Worm (Caenorhabditis elegans): ENCODE measurements around the gene eri-3.

eri-3 gene

DNA sequence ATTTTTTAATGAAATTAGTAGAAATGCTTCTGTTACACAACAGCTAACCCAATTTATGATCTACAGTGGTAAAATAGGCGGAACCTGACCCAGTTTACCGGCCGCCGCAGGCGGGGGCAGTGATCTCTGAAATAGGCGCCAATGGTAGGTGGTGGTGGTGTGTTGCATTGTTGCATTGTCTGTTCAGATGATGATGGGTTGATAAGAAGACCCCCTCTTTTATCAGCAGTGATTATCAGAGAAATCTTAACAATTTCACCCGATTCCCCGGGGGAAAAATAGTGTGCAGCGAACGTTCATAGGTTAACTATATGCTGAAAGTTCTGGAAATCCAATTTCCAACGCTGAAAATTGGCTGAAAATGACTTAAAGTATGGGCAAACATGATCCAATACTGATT lies 15.3 kb downstream of the eri-3 start:
- TF ChIP-seq sptf-1 (tag; optimal IDR thresholded peaks at IDR 0.05) (no peak), elt-1 (tag; optimal IDR thresholded peaks at IDR 0.05; ENCODE audit: borderline replicate concordance, insufficient read depth) (peak; percentile 63)

DNA sequence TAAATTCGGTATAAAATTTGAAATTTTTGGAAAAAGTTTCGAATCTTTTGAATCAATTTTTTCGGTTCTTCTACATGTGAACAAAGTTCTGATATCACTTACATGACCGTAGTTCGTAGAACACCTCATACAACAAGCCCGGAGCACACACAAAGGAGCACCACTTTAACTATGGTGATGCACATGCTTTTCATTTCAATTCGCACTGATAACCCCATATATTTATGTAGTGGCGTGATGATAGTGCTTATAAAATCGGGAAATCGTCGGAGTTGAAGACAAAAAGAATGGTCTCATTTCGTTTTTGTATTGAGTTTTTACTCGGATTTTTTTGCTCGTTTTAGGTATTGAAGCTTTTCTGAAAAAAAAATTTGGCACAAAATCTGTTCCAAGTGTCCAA lies 17.4 kb downstream of the eri-3 start, which contains the start of gene W09B6.4:
Gene W09B6.4, minus strand, starts transcription at position 151 of the 400 bp plus-strand sequence.
- no peak for TF ChIP-seq mab-5 (tag; optimal IDR thresholded peaks at IDR 0.05)
- no peak for TF ChIP-seq unc-120 (tag; optimal IDR thresholded peaks at IDR 0.05; ENCODE audit: poor library complexity, severe bottlenecking)
- no peak for TF ChIP-seq tbx-8 (GFP tag; optimal IDR thresholded peaks at IDR 0.05)
- TF ChIP-seq lin-13 (tag; optimal IDR thresholded peaks at IDR 0.05) = no peak
- no peak for TF ChIP-seq nhr-76 (tag; optimal IDR thresholded peaks at IDR 0.05)

DNA sequence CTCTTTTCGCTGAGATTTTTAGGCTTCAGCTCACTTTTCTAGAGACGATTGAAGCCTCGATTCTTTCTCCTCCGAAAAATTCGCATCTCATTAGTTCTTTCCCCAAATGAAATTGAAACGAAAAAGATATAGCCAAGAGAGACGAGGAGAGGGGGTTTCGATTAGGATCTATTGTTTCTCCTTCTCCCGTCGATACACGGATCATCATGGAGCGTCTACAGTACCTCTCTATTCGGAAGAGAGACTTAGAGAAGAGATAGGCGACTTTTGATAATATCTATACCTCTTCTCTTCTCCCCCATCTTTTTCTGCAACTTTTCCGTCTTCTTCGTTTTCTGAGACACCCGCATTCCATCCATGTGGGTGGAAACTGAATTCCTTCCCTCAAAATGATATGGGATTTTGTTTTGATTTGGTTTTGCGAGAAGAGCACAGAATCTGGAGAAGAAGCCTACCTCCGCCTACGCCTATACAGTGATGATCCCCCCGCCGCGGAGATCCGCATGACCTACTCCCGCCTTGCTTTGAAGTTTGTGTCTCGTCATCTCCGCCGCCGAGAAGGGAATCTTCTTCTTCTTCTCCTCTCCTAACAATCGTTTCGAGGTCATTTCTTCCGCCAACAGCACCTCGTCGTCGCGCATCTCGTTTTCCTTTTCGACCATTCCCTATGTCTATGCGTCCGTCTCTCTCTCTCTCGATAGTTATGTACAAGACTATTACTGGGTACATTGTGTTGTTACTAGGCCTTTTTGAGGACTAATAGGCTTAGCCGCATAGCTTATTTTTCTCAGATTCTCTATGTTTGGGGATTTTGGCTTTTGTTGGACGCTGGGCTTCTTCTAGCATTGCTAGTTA lies 18.6 kb downstream of the eri-3 start:
- peak; percentile 37 for TF ChIP-seq ham-2 (GFP tag; optimal IDR thresholded peaks at IDR 0.05)
- no peak for TF ChIP-seq ceh-83 (GFP tag; optimal IDR thresholded peaks at IDR 0.05)
- TF ChIP-seq blmp-1 (tag; optimal IDR thresholded peaks at IDR 0.05) = peak; percentile 12
- TF ChIP-seq unc-62 (GFP tag; optimal IDR thresholded peaks at IDR 0.05) = no peak
- TF ChIP-seq elt-1 (tag; optimal IDR thresholded peaks at IDR 0.05; ENCODE audit: borderline replicate concordance, insufficient read depth) = peak; percentile 97
- no peak for TF ChIP-seq drap-1 (GFP tag; optimal IDR thresholded peaks at IDR 0.05)
- no peak for TF ChIP-seq unc-120 (tag; optimal IDR thresholded peaks at IDR 0.05; ENCODE audit: poor library complexity, severe bottlenecking)
- no peak for TF ChIP-seq nhr-237 (tag; optimal IDR thresholded peaks at IDR 0.05)
- TF ChIP-seq bed-3 (GFP tag; optimal IDR thresholded peaks at IDR 0.05) = no peak

DNA sequence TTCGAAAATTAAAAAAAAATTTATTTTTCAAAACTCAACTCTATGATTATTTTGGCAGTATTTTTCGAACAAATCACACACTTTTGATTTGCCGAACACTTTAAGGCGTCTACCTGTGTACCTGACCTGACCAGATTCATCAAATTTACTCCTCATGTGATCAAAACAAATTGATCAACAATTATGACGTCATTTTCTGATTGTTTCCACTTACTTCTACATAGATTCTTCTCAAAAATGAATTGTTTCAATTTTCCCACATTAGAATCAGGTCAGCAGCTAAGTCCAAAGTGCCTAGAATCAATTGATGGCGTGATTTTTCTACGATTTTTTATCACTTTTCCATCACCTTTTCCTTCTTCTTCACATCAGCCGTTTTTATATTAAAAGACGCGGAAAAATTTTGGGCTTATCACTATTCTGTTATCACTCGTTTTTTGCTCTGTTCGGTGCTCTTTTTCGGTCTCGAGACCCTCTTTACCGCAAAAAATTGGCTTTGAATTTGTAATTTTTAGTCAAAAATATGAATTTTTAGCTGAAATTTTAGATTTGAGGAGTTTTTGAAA lies 19.9 kb downstream of the eri-3 start:
- TF ChIP-seq nhr-2 (tag; optimal IDR thresholded peaks at IDR 0.05) = no peak
- no peak for TF ChIP-seq elt-1 (tag; optimal IDR thresholded peaks at IDR 0.05; ENCODE audit: borderline replicate concordance, insufficient read depth)
- peak; percentile 58 for TF ChIP-seq zip-8 (tag; optimal IDR thresholded peaks at IDR 0.05)
- TF ChIP-seq drap-1 (GFP tag; optimal IDR thresholded peaks at IDR 0.05) = no peak

- no peak for TF ChIP-seq nhr-28 (tag; optimal IDR thresholded peaks at IDR 0.05)
- TF ChIP-seq lin-13 (tag; optimal IDR thresholded peaks at IDR 0.05) = no peak
- no peak for TF ChIP-seq mab-5 (tag; optimal IDR thresholded peaks at IDR 0.05)
- no peak for TF ChIP-seq nhr-76 (tag; optimal IDR thresholded peaks at IDR 0.05)
Measured at ce11 chrII:1149390-1149789, 26.1 kb downstream of the eri-3 start.

ce11 chrII:1151810-1152209 lies 28.5 kb downstream of the eri-3 start:
- no peak for TF ChIP-seq nhr-28 (tag; optimal IDR thresholded peaks at IDR 0.05)
- TF ChIP-seq mab-5 (tag; optimal IDR thresholded peaks at IDR 0.05) = no peak
- no peak for TF ChIP-seq nhr-76 (tag; optimal IDR thresholded peaks at IDR 0.05)
- TF ChIP-seq ces-1 (GFP tag; optimal IDR thresholded peaks at IDR 0.05) = no peak
- no peak for TF ChIP-seq nhr-12 (tag; optimal IDR thresholded peaks at IDR 0.05)
- TF ChIP-seq elt-3 (tag; optimal IDR thresholded peaks at IDR 0.05) = no peak
- TF ChIP-seq M03D4.4 (tag; optimal IDR thresholded peaks at IDR 0.05) = no peak
- no peak for TF ChIP-seq ham-2 (GFP tag; optimal IDR thresholded peaks at IDR 0.05)
- TF ChIP-seq bed-3 (GFP tag; optimal IDR thresholded peaks at IDR 0.05) = no peak
- no peak for TF ChIP-seq nhr-237 (tag; optimal IDR thresholded peaks at IDR 0.05)
- TF ChIP-seq cnd-1 (tag; optimal IDR thresholded peaks at IDR 0.05) = no peak
- no peak for TF ChIP-seq lin-13 (tag; optimal IDR thresholded peaks at IDR 0.05)
- TF ChIP-seq snpc-4 (tag; optimal IDR thresholded peaks at IDR 0.05) = no peak
- no peak for TF ChIP-seq tbx-8 (GFP tag; optimal IDR thresholded peaks at IDR 0.05)

DNA sequence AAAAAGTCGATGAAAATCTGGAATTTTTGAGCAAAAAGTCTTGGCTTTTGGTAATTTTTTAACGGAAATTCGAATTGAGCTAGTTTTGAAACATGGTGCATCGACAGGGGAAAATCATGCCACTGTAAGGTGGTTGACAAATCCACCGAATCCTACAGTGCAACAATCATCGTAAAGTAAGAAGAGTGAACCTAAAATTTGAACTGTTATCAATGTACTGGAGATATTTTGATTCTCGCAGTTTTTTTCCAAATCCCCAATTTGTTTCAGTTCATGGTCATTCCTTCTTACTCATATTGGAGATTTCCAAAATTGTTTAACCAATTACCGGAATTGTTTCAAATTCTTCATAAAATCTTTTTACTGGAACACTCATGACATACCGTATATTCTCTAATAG lies 29.4 kb downstream of the eri-3 start:
- no peak for TF ChIP-seq ztf-11 (tag; optimal IDR thresholded peaks at IDR 0.05)
- no peak for TF ChIP-seq lin-13 (tag; optimal IDR thresholded peaks at IDR 0.05)
- TF ChIP-seq nhr-76 (tag; optimal IDR thresholded peaks at IDR 0.05) = no peak
- TF ChIP-seq sptf-1 (tag; optimal IDR thresholded peaks at IDR 0.05) = no peak
- no peak for TF ChIP-seq ceh-83 (GFP tag; optimal IDR thresholded peaks at IDR 0.05)
- TF ChIP-seq nhr-237 (tag; optimal IDR thresholded peaks at IDR 0.05) = no peak
- no peak for TF ChIP-seq unc-39 (tag; optimal IDR thresholded peaks at IDR 0.05)
- TF ChIP-seq ham-2 (GFP tag; optimal IDR thresholded peaks at IDR 0.05) = no peak
- no peak for TF ChIP-seq lin-32 (GFP tag; optimal IDR thresholded peaks at IDR 0.05)
- TF ChIP-seq mls-2 (tag; optimal IDR thresholded peaks at IDR 0.05) = no peak
- TF ChIP-seq ceh-43 (GFP tag; optimal IDR thresholded peaks at IDR 0.05) = no peak
- no peak for TF ChIP-seq ces-1 (GFP tag; optimal IDR thresholded peaks at IDR 0.05)
- no peak for TF ChIP-seq nhr-12 (tag; optimal IDR thresholded peaks at IDR 0.05)
- no peak for TF ChIP-seq drap-1 (GFP tag; optimal IDR thresholded peaks at IDR 0.05)
- TF ChIP-seq nhr-28 (tag; optimal IDR thresholded peaks at IDR 0.05) = no peak
- TF ChIP-seq mab-5 (tag; optimal IDR thresholded peaks at IDR 0.05) = no peak
- no peak for TF ChIP-seq lsy-2 (tag; optimal IDR thresholded peaks at IDR 0.05)
- no peak for TF ChIP-seq M03D4.4 (tag; optimal IDR thresholded peaks at IDR 0.05)
